Worm (Caenorhabditis elegans) whole organism, L1 larva: Measurements from ENCODE around the gene Y47D7A.3.

Experiments used
- F16B12.6 ChIP-seq: fragments of 150-350 bp; optimal IDR thresholded peaks from 2 replicates; lab custom pipeline; 2014; ENCODE audit warnings: missing biosample characterization, missing genetic modification characterization
- alr-1 ChIP-seq: fragments of 200-800 bp; sonication (Bioruptor generic); optimal IDR thresholded peaks from 2 replicates; lab custom pipeline; 2018; ENCODE audit warnings: borderline replicate concordance, mild to moderate bottlenecking, missing genetic modification characterization, missing compliant biosample characterization
- aly-2 ChIP-seq: fragments of 150-350 bp; optimal IDR thresholded peaks from 2 replicates; lab custom pipeline; 2014; ENCODE audit warnings: missing biosample characterization, missing genetic modification characterization
- blmp-1 ChIP-seq: fragments of 150-350 bp; optimal IDR thresholded peaks from 2 replicates; lab custom pipeline; 2014; ENCODE audit warnings: missing biosample characterization, missing genetic modification characterization
- ceh-8 ChIP-seq: fragments of 200-800 bp; sonication (Bioruptor generic); optimal IDR thresholded peaks from 2 replicates; lab custom pipeline; 2018; ENCODE audit warnings: mild to moderate bottlenecking, missing genetic modification characterization, moderate library complexity, missing compliant biosample characterization
- ceh-88 ChIP-seq: fragments of 200-800 bp; sonication (Bioruptor generic); IDR thresholded peaks from 2 replicates; pipeline ENCODE4 v1.3.6; 2022; ENCODE audit warnings: missing genetic modification characterization, missing compliant biosample characterization
- efl-1 ChIP-seq, 4 experiments: fragments of 150-350 bp; optimal IDR thresholded peaks in 3 of 4; peaks in 1 of 4; 1 replicate in 1 of 4; 2 replicates in 3 of 4; lab custom pipeline; 2014; ENCODE audit warnings: missing biosample characterization in 2 of 4, missing genetic modification characterization in 2 of 4, missing genetic modification reagents in 2 of 4
- efl-3 ChIP-seq: fragments of 200-800 bp; sonication (Bioruptor generic); optimal IDR thresholded peaks from 2 replicates; lab custom pipeline; 2018; ENCODE audit warnings: mild to moderate bottlenecking, missing genetic modification characterization, missing compliant biosample characterization
- egl-27 ChIP-seq, 2 experiments: fragments of 150-350 bp in 1 of 2; sonication (generic microtip); optimal IDR thresholded peaks; 3 replicates each; lab custom pipeline; 2017 to 2018; ENCODE audit warnings: missing biosample characterization in 2 of 2, missing genetic modification characterization in 2 of 2, missing genetic modification reagents in 2 of 2
- elt-2 ChIP-seq: sonication (generic microtip); optimal IDR thresholded peaks from 2 replicates; lab custom pipeline; 2016; ENCODE audit warnings: missing genetic modification characterization, mild to moderate bottlenecking, inconsistent platforms, missing compliant biosample characterization, missing genetic modification reagents
- fkh-4 ChIP-seq: sonication (generic microtip); optimal IDR thresholded peaks from 2 replicates; lab custom pipeline; 2016; ENCODE audit warnings: missing compliant biosample characterization, missing genetic modification characterization, borderline replicate concordance
- fkh-8 ChIP-seq: sonication (generic microtip); optimal IDR thresholded peaks from 2 replicates; lab custom pipeline; 2016; ENCODE audit warnings: mild to moderate bottlenecking, missing genetic modification characterization, missing compliant biosample characterization
- fos-1 ChIP-seq: fragments of 150-350 bp; optimal IDR thresholded peaks from 2 replicates; lab custom pipeline; 2014; ENCODE audit warnings: missing biosample characterization, missing genetic modification characterization
- grh-1 ChIP-seq: fragments of 200-800 bp; sonication (Bioruptor generic); IDR thresholded peaks from 2 replicates; pipeline ENCODE4 v1.3.6; 2022; ENCODE audit warnings: missing genetic modification reagents, missing genetic modification characterization, missing compliant biosample characterization
- hlh-17 ChIP-seq: fragments of 200-800 bp; sonication (Bioruptor generic); optimal IDR thresholded peaks from 2 replicates; lab custom pipeline; 2018; ENCODE audit warnings: missing genetic modification characterization, mild to moderate bottlenecking, missing compliant biosample characterization, moderate library complexity, borderline replicate concordance
- hpl-2 ChIP-seq: fragments of 150-350 bp; optimal IDR thresholded peaks from 2 replicates; lab custom pipeline; 2014; ENCODE audit warnings: missing biosample characterization, missing genetic modification reagents, missing genetic modification characterization
- irx-1 ChIP-seq: sonication (generic microtip); optimal IDR thresholded peaks from 2 replicates; lab custom pipeline; 2016; ENCODE audit warnings: missing genetic modification characterization, missing compliant biosample characterization
- lin-13 ChIP-seq: fragments of 150-350 bp; optimal IDR thresholded peaks from 2 replicates; lab custom pipeline; 2014; ENCODE audit warnings: missing biosample characterization, missing genetic modification reagents, missing genetic modification characterization
- lin-35 ChIP-seq, 2 experiments: fragments of 150-350 bp; optimal IDR thresholded peaks; 2 replicates each; lab custom pipeline; 2014; ENCODE audit warnings: missing biosample characterization in 2 of 2, missing genetic modification characterization in 2 of 2, missing genetic modification reagents in 2 of 2
- mab-9 ChIP-seq: fragments of 200-800 bp; sonication (Bioruptor generic); IDR thresholded peaks from 2 replicates; pipeline ENCODE4 v1.3.6; 2022; ENCODE audit warnings: missing genetic modification reagents, missing genetic modification characterization, missing compliant biosample characterization
- mdl-1 ChIP-seq, 2 experiments: fragments of 150-350 bp; optimal IDR thresholded peaks; 2 replicates each; lab custom pipeline; 2014 to 2017; ENCODE audit warnings: missing biosample characterization in 2 of 2, missing genetic modification characterization in 2 of 2, inconsistent platforms in 1 of 2
- mep-1 ChIP-seq: fragments of 150-350 bp; optimal IDR thresholded peaks from 2 replicates; lab custom pipeline; 2014; ENCODE audit warnings: missing biosample characterization, missing genetic modification characterization
- nhr-12 ChIP-seq: sonication (generic microtip); optimal IDR thresholded peaks from 2 replicates; lab custom pipeline; 2017; ENCODE audit warnings: missing biosample characterization, missing genetic modification characterization
- nhr-71 ChIP-seq: sonication (generic microtip); optimal IDR thresholded peaks from 2 replicates; lab custom pipeline; 2016; ENCODE audit warnings: mild to moderate bottlenecking, missing genetic modification characterization, moderate library complexity, missing compliant biosample characterization
- nhr-76 ChIP-seq: sonication (generic microtip); optimal IDR thresholded peaks from 2 replicates; lab custom pipeline; 2017; ENCODE audit warnings: missing biosample characterization, missing genetic modification characterization
- nhr-90 ChIP-seq: sonication (generic microtip); optimal IDR thresholded peaks from 2 replicates; lab custom pipeline; 2016; ENCODE audit warnings: mild to moderate bottlenecking, missing genetic modification characterization, missing compliant biosample characterization; ENCODE audit not compliant: poor library complexity
- pax-3 ChIP-seq: fragments of 200-800 bp; sonication (Bioruptor generic); optimal IDR thresholded peaks from 2 replicates; lab custom pipeline; 2018; ENCODE audit warnings: mild to moderate bottlenecking, missing genetic modification characterization, moderate library complexity, missing compliant biosample characterization
- rnt-1 ChIP-seq: sonication (generic microtip); optimal IDR thresholded peaks from 2 replicates; lab custom pipeline; 2016; ENCODE audit warnings: mild to moderate bottlenecking, missing genetic modification characterization, moderate library complexity, missing compliant biosample characterization
- skn-1 ChIP-seq: fragments of 150-350 bp; optimal IDR thresholded peaks from 2 replicates; lab custom pipeline; 2014; ENCODE audit warnings: missing biosample characterization, missing genetic modification characterization
- sptf-1 ChIP-seq: fragments of 150-350 bp; optimal IDR thresholded peaks from 2 replicates; lab custom pipeline; 2014; ENCODE audit warnings: missing biosample characterization, missing genetic modification characterization
- sup-37 ChIP-seq: fragments of 200-800 bp; sonication (Bioruptor generic); optimal IDR thresholded peaks from 2 replicates; lab custom pipeline; 2018; ENCODE audit warnings: mild to moderate bottlenecking, missing genetic modification characterization, missing compliant biosample characterization
- tbx-2 ChIP-seq: sonication (generic microtip); optimal IDR thresholded peaks from 2 replicates; lab custom pipeline; 2016; ENCODE audit warnings: missing genetic modification characterization, missing compliant biosample characterization
- tlp-1 ChIP-seq: fragments of 150-350 bp; optimal IDR thresholded peaks from 2 replicates; lab custom pipeline; 2014; ENCODE audit warnings: missing biosample characterization, missing genetic modification characterization
- unc-130 ChIP-seq: fragments of 150-350 bp; optimal IDR thresholded peaks from 2 replicates; lab custom pipeline; 2017; ENCODE audit warnings: missing biosample characterization, missing genetic modification characterization, inconsistent platforms
- unc-98 ChIP-seq: fragments of 200-800 bp; sonication (Bioruptor generic); IDR thresholded peaks from 2 replicates; pipeline ENCODE4 v1.3.6; 2022; ENCODE audit warnings: missing genetic modification characterization, missing compliant biosample characterization
- zag-1 ChIP-seq: fragments of 150-350 bp; optimal IDR thresholded peaks from 2 replicates; lab custom pipeline; 2014; ENCODE audit warnings: missing biosample characterization, missing genetic modification characterization
- zip-4 ChIP-seq: fragments of 200-800 bp; sonication (Bioruptor generic); optimal IDR thresholded peaks from 2 replicates; lab custom pipeline; 2018; ENCODE audit warnings: mild to moderate bottlenecking, missing genetic modification characterization, moderate library complexity, missing compliant biosample characterization
- ztf-11 ChIP-seq, 2 experiments: sonication (generic microtip); optimal IDR thresholded peaks; 2 replicates each; lab custom pipeline; 2016 to 2017; ENCODE audit warnings: missing genetic modification characterization in 2 of 2, missing biosample characterization in 1 of 2, missing compliant biosample characterization in 1 of 2
- ztf-4 ChIP-seq: fragments of 150-350 bp; optimal IDR thresholded peaks from 2 replicates; lab custom pipeline; 2014; ENCODE audit warnings: missing biosample characterization, missing genetic modification characterization

Y47D7A.3 gene

DNA sequence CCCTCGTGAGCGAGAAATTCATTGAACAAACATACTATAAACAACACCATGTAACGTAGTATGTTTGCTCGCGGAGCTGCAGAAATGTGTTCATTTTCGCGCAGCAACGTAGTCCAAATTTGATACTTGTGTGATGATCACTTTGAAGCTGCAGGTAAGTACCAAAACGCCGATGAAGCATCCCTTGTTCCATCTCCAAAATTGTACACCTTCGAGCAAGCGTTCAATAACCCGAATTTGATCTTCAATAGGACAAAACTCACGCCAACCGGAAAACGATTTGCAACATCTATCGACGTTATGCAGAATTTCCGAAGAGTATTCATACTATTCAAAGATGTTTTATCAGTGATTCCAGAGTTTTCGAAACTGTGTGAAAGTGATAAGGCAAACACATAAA is at the start of gene Y47D7A.3:
TSS of gene Y47D7A.3 (plus strand) at position 301 of the 400 bp plus-strand sequence.
- no peak for TF ChIP-seq elt-2 (tag; lab: Kevin White, UChicago)
- no peak for TF ChIP-seq zag-1 (tag; lab: Kevin White, UChicago)
- TF ChIP-seq ceh-8: no peak
- TF ChIP-seq nhr-76 (tag; lab: Kevin White, UChicago): no peak
- TF ChIP-seq mdl-1 (tag; optimal IDR thresholded peaks at IDR 0.05; lab: Kevin White, UChicago): no peak
- no peak for TF ChIP-seq F16B12.6 (tag; lab: Kevin White, UChicago)
- TF ChIP-seq efl-1 (optimal IDR thresholded peaks at IDR 0.05; lab: Kevin White, UChicago): no peak
- TF ChIP-seq efl-1 (GFP tag; optimal IDR thresholded peaks at IDR 0.05 in 1 of 2; lab: Kevin White, UChicago): no peak
- TF ChIP-seq zip-4 (GFP tag; lab: Kevin White, UChicago): no peak
- TF ChIP-seq unc-130: no peak
- no peak for TF ChIP-seq pax-3 (tag; lab: Kevin White, UChicago)
- TF ChIP-seq lin-35 (GFP tag; optimal IDR thresholded peaks at IDR 0.05; lab: Kevin White, UChicago): no peak

DNA sequence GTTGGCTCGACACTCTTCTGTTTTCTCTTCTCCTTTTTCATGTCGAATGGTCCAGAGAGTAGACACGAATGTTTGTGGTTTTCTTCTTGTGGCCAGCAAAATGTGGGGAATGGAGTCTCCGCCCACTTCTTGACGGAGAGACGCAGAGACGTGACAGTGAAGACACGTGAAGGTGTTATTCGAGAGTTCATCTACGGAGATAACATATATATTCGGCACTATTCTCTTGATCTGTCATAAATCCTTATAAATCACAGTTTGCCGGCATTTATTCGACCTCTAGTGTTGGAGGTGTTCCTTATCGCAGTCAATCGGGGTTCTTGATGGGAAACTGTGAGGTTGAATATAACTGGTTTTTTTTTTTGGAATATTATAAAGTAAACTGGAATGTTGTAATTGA is 49.2 kb upstream of the Y47D7A.3 start, which contains the start of gene F32D1.3:
TSS of gene F32D1.3 (minus strand) at position 65 of the 400 bp plus-strand sequence.
- TF ChIP-seq blmp-1 (tag; lab: Kevin White, UChicago) (peak; percentile 12), nhr-12 (tag; lab: Kevin White, UChicago) (no peak)

DNA sequence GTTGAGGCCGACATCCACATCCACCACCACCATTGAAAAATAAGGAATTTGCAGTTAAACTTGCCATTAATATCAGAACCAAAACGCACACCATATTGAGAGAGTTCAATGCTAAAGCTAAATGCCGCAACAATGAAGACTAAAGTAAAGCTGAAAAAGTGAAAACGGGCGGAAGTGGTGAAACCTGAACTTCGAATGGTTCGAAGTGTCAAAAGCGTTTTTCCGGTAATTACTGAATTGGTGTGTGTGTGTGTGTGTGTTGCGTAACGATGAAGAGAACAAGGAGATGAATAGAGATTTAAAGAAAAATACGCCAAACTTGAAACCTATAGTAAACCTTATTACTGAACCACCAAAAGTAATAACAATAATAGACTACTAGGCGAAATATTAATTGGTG is 46.2 kb upstream of the Y47D7A.3 start, which contains the start of gene grl-13:
TSS of gene grl-13 (minus strand) at position 101 of the 400 bp plus-strand sequence.
- TF ChIP-seq egl-27 (tag; optimal IDR thresholded peaks at IDR 0.05; lab: Kevin White, UChicago) (no peak), alr-1 (tag; lab: Kevin White, UChicago) (no peak), fkh-8 (tag; lab: Kevin White, UChicago) (no peak), zag-1 (tag; lab: Kevin White, UChicago) (no peak), mdl-1 (tag; optimal IDR thresholded peaks at IDR 0.05; lab: Kevin White, UChicago) (no peak), fkh-4 (no peak), grh-1 (GFP tag; lab: Robert Waterston, UW) (no peak), unc-130 (no peak), zip-4 (GFP tag; lab: Kevin White, UChicago) (no peak), mep-1 (tag; lab: Kevin White, UChicago) (no peak), tlp-1 (tag; lab: Kevin White, UChicago) (no peak), ceh-88 (no peak), nhr-90 (tag; lab: Kevin White, UChicago) (no peak), lin-35 (GFP tag; optimal IDR thresholded peaks at IDR 0.05; lab: Kevin White, UChicago) (no peak), tbx-2 (tag; lab: Kevin White, UChicago) (no peak)

ce11 chrV:4366440-4366839 is 44.3 kb upstream of the Y47D7A.3 start, which contains the start of gene F32D1.11:
Gene F32D1.11, minus strand, starts transcription at chrV:4366540.
- TF ChIP-seq mab-9 (GFP tag; lab: Robert Waterston, UW): no peak
- TF ChIP-seq efl-1 (optimal IDR thresholded peaks at IDR 0.05; lab: Kevin White, UChicago): no peak
- peak in 1 of 2 experiments; percentile 26 for TF ChIP-seq efl-1 (GFP tag; optimal IDR thresholded peaks at IDR 0.05 in 1 of 2; lab: Kevin White, UChicago)

- TF ChIP-seq sup-37 (GFP tag; lab: Kevin White, UChicago) (no peak), alr-1 (tag; lab: Kevin White, UChicago) (peak; percentile 81), ztf-4 (tag; lab: Kevin White, UChicago) (no peak)
- TF ChIP-seq, all 84 proteins: peak for 1
Observed at ce11 chrV:4370515-4370914, 40.2 kb upstream of the Y47D7A.3 start.

DNA sequence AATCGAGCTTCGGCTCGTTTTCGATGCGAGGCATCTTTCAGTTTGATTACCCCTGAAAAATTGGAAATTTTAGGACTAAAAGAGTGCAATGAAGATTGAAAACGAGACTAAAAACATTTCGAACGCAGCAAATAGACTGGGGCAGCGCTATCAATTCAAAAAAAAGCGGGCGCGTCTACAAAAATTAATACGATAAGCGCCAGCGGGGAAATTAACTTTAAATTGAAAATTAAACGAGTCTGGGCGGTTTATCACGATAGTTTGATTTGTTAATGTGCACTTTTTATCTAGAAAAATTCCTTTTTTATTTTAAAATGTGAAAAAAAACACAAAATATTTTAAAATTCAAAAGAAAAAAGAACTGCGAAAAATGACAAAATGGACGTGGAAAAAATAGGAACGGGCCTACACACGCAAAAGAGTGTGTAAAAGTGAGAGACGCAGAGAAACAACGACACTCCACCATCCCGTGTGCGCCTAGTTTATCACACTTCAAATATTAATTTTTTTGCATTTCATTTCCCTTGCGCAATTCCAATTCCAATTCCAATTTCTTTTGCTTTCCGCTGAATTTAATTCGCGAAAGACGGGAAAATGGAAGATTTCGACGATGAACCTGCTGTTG is 39.3 kb upstream of the Y47D7A.3 start, which contains the start of the genes gmpr-1 and fipp-1:
TSS of gene gmpr-1 (minus strand) at position 75 of the 625 bp plus-strand sequence.
TSS of gene fipp-1 (plus strand) at position 499 of the 625 bp plus-strand sequence.
- TF ChIP-seq mep-1 (tag; lab: Kevin White, UChicago): peak; percentile 74
- TF ChIP-seq lin-13 (GFP tag; lab: Kevin White, UChicago): no peak
- TF ChIP-seq hlh-17 (GFP tag; lab: Kevin White, UChicago): no peak
- TF ChIP-seq ztf-11 (tag; optimal IDR thresholded peaks at IDR 0.05; lab: Kevin White, UChicago): no peak
- peak; percentile 74 for TF ChIP-seq rnt-1 (tag; lab: Kevin White, UChicago)
- no peak for TF ChIP-seq efl-3 (GFP tag; lab: Kevin White, UChicago)
- peak; percentile 22 for TF ChIP-seq elt-2 (tag; lab: Kevin White, UChicago)
- TF ChIP-seq unc-98 (GFP tag; lab: Robert Waterston, UW): no peak
- no peak for TF ChIP-seq pax-3 (tag; lab: Kevin White, UChicago)
- no peak for TF ChIP-seq ceh-88
- no peak for TF ChIP-seq hpl-2
- no peak for TF ChIP-seq egl-27 (tag; optimal IDR thresholded peaks at IDR 0.05; lab: Kevin White, UChicago)
- TF ChIP-seq nhr-71 (tag; lab: Kevin White, UChicago): peak; percentile 81
- peak; percentile 59 for TF ChIP-seq irx-1 (tag; lab: Kevin White, UChicago)
- TF ChIP-seq zip-4 (GFP tag; lab: Kevin White, UChicago): peak; percentile 21
- no peak for TF ChIP-seq sptf-1 (tag; lab: Kevin White, UChicago)
- TF ChIP-seq fos-1: no peak
- TF ChIP-seq aly-2 (tag; lab: Kevin White, UChicago): no peak
- TF ChIP-seq skn-1 (tag; lab: Kevin White, UChicago): peak; percentile 54
